Fruit fly (Drosophila melanogaster): ENCODE results near the gene CG3309.

CG3309 gene

dm6 chrX:5329266-5329898 lies at the start of gene CG3309, which contains the start of gene XRCC1:
Gene CG3309, minus strand, starts transcription at chrX:5329347.
Gene XRCC1, plus strand, starts transcription at chrX:5329876.
- TF ChIP-seq CG31627 (GFP tag; optimal IDR thresholded peaks at IDR 0.05): peak; percentile 33
- no peak for TF ChIP-seq CG9139 (GFP tag; optimal IDR thresholded peaks at IDR 0.05)
- TF ChIP-seq Eip93F (GFP tag; optimal IDR thresholded peaks at IDR 0.05): peak; percentile 22
- TF ChIP-seq eg (GFP tag; IDR thresholded peaks at IDR 0.05): 0 out of 3 replicates have a peak, but pooled peaks have one; percentile 47
- no peak for TF ChIP-seq CG6854 (GFP tag; optimal IDR thresholded peaks at IDR 0.05)
- TF ChIP-seq CG11762 (GFP tag; optimal IDR thresholded peaks at IDR 0.05; ENCODE audit: insufficient read depth): no peak
- peak; percentile 22 for TF ChIP-seq net (GFP tag; optimal IDR thresholded peaks at IDR 0.05)
- peak; percentile 46 for TF ChIP-seq Met (GFP tag; optimal IDR thresholded peaks at IDR 0.05)
- TF ChIP-seq CG34406 (GFP tag; optimal IDR thresholded peaks at IDR 0.05): peak; percentile 29
- TF ChIP-seq CG8319 (GFP tag; optimal IDR thresholded peaks at IDR 0.05): no peak
- TF ChIP-seq dsx (GFP tag; optimal IDR thresholded peaks at IDR 0.05; ENCODE audit: poor library complexity, severe bottlenecking): peak; percentile 8
- TF ChIP-seq Gug (GFP tag; IDR thresholded peaks at IDR 0.05): peak; percentile 21; the same call in 1 of the 2 replicates
- peak; percentile 53 for TF ChIP-seq acj6 (GFP tag; optimal IDR thresholded peaks at IDR 0.05)
- TF ChIP-seq spab (GFP tag; optimal IDR thresholded peaks at IDR 0.05): no peak
- TF ChIP-seq CG10669 (GFP tag; optimal IDR thresholded peaks at IDR 0.05): peak; percentile 17
- peak; percentile 19 for TF ChIP-seq Sox15 (GFP tag; optimal IDR thresholded peaks at IDR 0.05)
- TF ChIP-seq fkh (GFP tag; optimal IDR thresholded peaks at IDR 0.05): peak; percentile 60
- peak in 1 of 2 experiments; percentile 38 for TF ChIP-seq ss (GFP tag; optimal IDR thresholded peaks at IDR 0.05)
- peak; percentile 53 for TF ChIP-seq CG3032 (tag; optimal IDR thresholded peaks at IDR 0.05)
- peak; percentile 98 for TF ChIP-seq Blimp-1 (GFP tag; optimal IDR thresholded peaks at IDR 0.05)
- peak; percentile 33 for TF ChIP-seq pdm3 (GFP tag; optimal IDR thresholded peaks at IDR 0.05)
- TF ChIP-seq CG10631 (GFP tag; optimal IDR thresholded peaks at IDR 0.05): peak; percentile 49
- no peak for TF ChIP-seq dac (GFP tag; optimal IDR thresholded peaks at IDR 0.05)
- peak; percentile 60 for TF ChIP-seq achi (GFP tag; optimal IDR thresholded peaks at IDR 0.05)
- no peak for TF ChIP-seq CG6276 (GFP tag; optimal IDR thresholded peaks at IDR 0.05)
- TF ChIP-seq topi (GFP tag; optimal IDR thresholded peaks at IDR 0.05): peak; percentile 52
- TF ChIP-seq Sox14 (GFP tag; optimal IDR thresholded peaks at IDR 0.05): peak; percentile 1
- peak; percentile 9 for TF ChIP-seq CG11902 (GFP tag; optimal IDR thresholded peaks at IDR 0.05)
- no peak for TF ChIP-seq CG6808 (GFP tag; optimal IDR thresholded peaks at IDR 0.05)
- TF ChIP-seq CG16779 (tag; optimal IDR thresholded peaks at IDR 0.05): no peak
- TF ChIP-seq fd59A (GFP tag; optimal IDR thresholded peaks at IDR 0.05): no peak
- TF ChIP-seq svp (GFP tag): no peak
- no peak for TF ChIP-seq CG11294 (GFP tag; IDR thresholded peaks at IDR 0.05)
- peak; percentile 85 for TF ChIP-seq Eip78C (GFP tag)
- 0 out of 3 replicates have a peak, but pooled peaks have one; percentile 29 for TF ChIP-seq CG8119 (GFP tag; IDR thresholded peaks at IDR 0.05)
- peak in 1 of 2 experiments; percentile 11 for TF ChIP-seq salr (GFP tag; optimal IDR thresholded peaks at IDR 0.05)
- TF ChIP-seq Ets21C (GFP tag; optimal IDR thresholded peaks at IDR 0.05): peak; percentile 21
- peak; percentile 61 for TF ChIP-seq esn (GFP tag; optimal IDR thresholded peaks at IDR 0.05)
- TF ChIP-seq CG3919 (GFP tag; optimal IDR thresholded peaks at IDR 0.05): peak; percentile 15
- peak; percentile 34 for TF ChIP-seq Hr4 (GFP tag; optimal IDR thresholded peaks at IDR 0.05)
- peak; percentile 43 for TF ChIP-seq Ets96B (tag; optimal IDR thresholded peaks at IDR 0.05)
- TF ChIP-seq CG4318 (GFP tag; optimal IDR thresholded peaks at IDR 0.05): no peak
- TF ChIP-seq cyc (GFP tag; optimal IDR thresholded peaks at IDR 0.05): peak; percentile 35
- TF ChIP-seq Eip75B (GFP tag; optimal IDR thresholded peaks at IDR 0.05): peak; percentile 11
- TF ChIP-seq CG1621 (tag; optimal IDR thresholded peaks at IDR 0.05): no peak
- peak; percentile 40; the same call in 1 of the 2 replicates for TF ChIP-seq CG15336 (GFP tag; IDR thresholded peaks at IDR 0.05)
- TF ChIP-seq vri (GFP tag; optimal IDR thresholded peaks at IDR 0.05): no peak
- TF ChIP-seq Lpt (GFP tag; optimal IDR thresholded peaks at IDR 0.05): peak; percentile 5
- TF ChIP-seq CG7368 (GFP tag; optimal IDR thresholded peaks at IDR 0.05): peak; percentile 23
- TF ChIP-seq CG32006 (GFP tag; optimal IDR thresholded peaks at IDR 0.05): peak; percentile 59

Measured in whole organism, prepupa.